Worm (Caenorhabditis elegans): ENCODE measurements around the gene frpr-4.

- TF ChIP-seq nhr-11 (tag; optimal IDR thresholded peaks at IDR 0.05) (no peak), lir-3 (tag; optimal IDR thresholded peaks at IDR 0.05) (no peak), F44E2.7 (GFP tag; IDR thresholded peaks at IDR 0.05) (no peak), F49E8.2 (tag; optimal IDR thresholded peaks at IDR 0.05; ENCODE audit: borderline replicate concordance) (no peak), F37D6.2 (tag; optimal IDR thresholded peaks at IDR 0.05) (no peak)
Measured at ce11 chrII:5210830-5211229, 44.5 kb downstream of the frpr-4 start, which contains the start of gene C34F11.8.

Measured in whole organism, L4 larva.